Worm (Caenorhabditis elegans): ENCODE measurements around the gene nhr-101.

ce11 chrV:11614805-11615497 lies 44.7 kb downstream of the nhr-101 start:
- TF ChIP-seq ztf-23 (GFP tag; IDR thresholded peaks at IDR 0.05) (no peak), ztf-29 (GFP tag; IDR thresholded peaks at IDR 0.05) (no peak), tab-1 (GFP tag; IDR thresholded peaks at IDR 0.05) (no peak), flt-1 (GFP tag; IDR thresholded peaks at IDR 0.05) (no peak), ref-1 (GFP tag; conservative IDR thresholded peaks at IDR 0.05) (no peak)
